Worm (Caenorhabditis elegans): ENCODE data around the gene ttll-15.

DNA sequence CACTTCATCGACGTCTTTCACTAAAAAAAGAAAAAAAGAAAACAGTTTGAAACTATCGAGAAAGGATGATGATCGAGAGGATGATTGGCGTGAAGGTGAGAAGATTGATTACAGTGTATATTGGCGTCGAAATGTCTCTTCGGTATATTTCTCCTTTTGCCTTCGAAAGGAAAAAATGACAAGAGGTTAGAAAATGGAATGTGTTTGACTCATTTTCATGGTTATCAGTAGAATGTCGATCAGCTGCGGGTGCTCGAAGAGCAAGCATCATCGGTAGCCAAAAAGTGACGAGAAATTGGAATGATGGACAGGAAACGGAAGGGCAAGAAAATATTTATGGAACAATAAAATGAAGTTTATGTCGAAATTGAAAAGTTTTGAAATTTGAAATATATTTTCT is 24.5 kb upstream of the ttll-15 start:
- no peak for TF ChIP-seq eor-1 (tag; optimal IDR thresholded peaks at IDR 0.05)
- no peak for TF ChIP-seq ceh-16 (tag; optimal IDR thresholded peaks at IDR 0.05)
- TF ChIP-seq lin-39 (tag; optimal IDR thresholded peaks at IDR 0.05): no peak
- TF ChIP-seq mdl-1 (tag; optimal IDR thresholded peaks at IDR 0.05): no peak
- TF ChIP-seq snpc-4 (tag; optimal IDR thresholded peaks at IDR 0.05): no peak
- TF ChIP-seq ama-1 (optimal IDR thresholded peaks at IDR 0.05): no peak
- TF ChIP-seq nhr-77 (tag; optimal IDR thresholded peaks at IDR 0.05): no peak
- TF ChIP-seq pqm-1 (tag; optimal IDR thresholded peaks at IDR 0.05): no peak
- TF ChIP-seq unc-39 (tag; optimal IDR thresholded peaks at IDR 0.05): no peak
- TF ChIP-seq egl-27 (tag; optimal IDR thresholded peaks at IDR 0.05): no peak
- TF ChIP-seq fkh-2 (tag; optimal IDR thresholded peaks at IDR 0.05): no peak
- no peak for TF ChIP-seq nhr-28 (tag; optimal IDR thresholded peaks at IDR 0.05)
- no peak for TF ChIP-seq nfya-1 (tag; optimal IDR thresholded peaks at IDR 0.05; ENCODE audit: insufficient read depth)
- no peak for TF ChIP-seq nhr-23 (tag; optimal IDR thresholded peaks at IDR 0.05)

All from whole organism, L3 larva.